Worm (Caenorhabditis elegans): Measurements from ENCODE around the gene gst-41.

- TF ChIP-seq dpl-1 (GFP tag; optimal IDR thresholded peaks at IDR 0.05) (no peak), madf-6 (GFP tag; IDR thresholded peaks at IDR 0.05) (no peak), nhr-27 (tag; optimal IDR thresholded peaks at IDR 0.05) (no peak), nhr-179 (tag; optimal IDR thresholded peaks at IDR 0.05) (no peak), ztf-26 (tag; optimal IDR thresholded peaks at IDR 0.05) (no peak), unc-62 (GFP tag; optimal IDR thresholded peaks at IDR 0.05) (no peak), him-1 (tag; optimal IDR thresholded peaks at IDR 0.05) (no peak), lin-35 (GFP tag; optimal IDR thresholded peaks at IDR 0.05) (no peak), hlh-12 (tag; optimal IDR thresholded peaks at IDR 0.05) (no peak), Y79H2A.3 (GFP tag; conservative IDR thresholded peaks at IDR 0.05) (no peak), ceh-58 (GFP tag; IDR thresholded peaks at IDR 0.05) (no peak), lin-40 (tag; optimal IDR thresholded peaks at IDR 0.05) (no peak), egl-44 (GFP tag; IDR thresholded peaks at IDR 0.05) (no peak), bed-2 (GFP tag; IDR thresholded peaks at IDR 0.05) (no peak)
Observed at ce11 chrV:7403501-7403900, 4.4 kb upstream of the gst-41 start.
